Worm (Caenorhabditis elegans): Measurements from ENCODE around the gene R13D11.4.

DNA sequence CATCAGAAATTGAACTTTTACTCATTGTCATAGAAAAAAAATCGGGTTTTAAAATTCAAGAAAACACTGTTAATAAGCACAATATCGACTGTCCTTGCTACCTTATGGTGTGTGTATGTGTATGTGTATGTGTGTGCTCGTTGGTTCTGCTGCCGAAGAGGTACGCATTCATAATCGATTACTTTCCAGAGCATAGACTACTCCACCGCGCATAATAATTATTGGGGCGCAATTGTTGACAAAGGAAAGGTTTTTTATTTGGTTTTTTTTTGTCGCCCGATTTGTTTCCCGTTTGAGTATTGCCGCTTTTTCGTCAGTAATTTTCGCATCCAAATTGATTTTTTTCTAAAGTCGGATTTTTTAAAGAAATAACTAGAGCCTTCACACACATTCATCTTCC, 49.4 kb upstream of the R13D11.4 start, which contains the start of gene C05E4.15:
- TF ChIP-seq snpc-4 (tag; optimal IDR thresholded peaks at IDR 0.05) (no peak), ztf-11 (tag; optimal IDR thresholded peaks at IDR 0.05) (no peak), unc-39 (tag; optimal IDR thresholded peaks at IDR 0.05) (no peak), ceh-43 (GFP tag; optimal IDR thresholded peaks at IDR 0.05) (no peak), elt-3 (tag; optimal IDR thresholded peaks at IDR 0.05) (no peak), unc-62 (GFP tag; optimal IDR thresholded peaks at IDR 0.05) (no peak), pha-4 (tag; optimal IDR thresholded peaks at IDR 0.05) (no peak), drap-1 (GFP tag; optimal IDR thresholded peaks at IDR 0.05) (no peak)
